Worm (Caenorhabditis elegans) whole organism, late embryonic: ENCODE results near the gene D1022.3.

Experiments used
- ama-1 ChIP-seq: fragments of 150-350 bp; optimal IDR thresholded peaks from 2 replicates; lab custom pipeline; 2014
- ceh-18 ChIP-seq: sonication (generic microtip); optimal IDR thresholded peaks from 2 replicates; lab custom pipeline; 2016; ENCODE audit warnings: missing genetic modification characterization, missing compliant biosample characterization
- ceh-2 ChIP-seq: sonication (generic microtip); optimal IDR thresholded peaks from 2 replicates; lab custom pipeline; 2016; ENCODE audit warnings: missing genotype, missing genetic modification characterization, missing compliant biosample characterization
- ceh-31 ChIP-seq: sonication (generic microtip); optimal IDR thresholded peaks from 2 replicates; lab custom pipeline; 2016; ENCODE audit warnings: missing genetic modification characterization, missing compliant biosample characterization
- ceh-45 ChIP-seq: fragments of 200-800 bp; sonication (Bioruptor generic); IDR thresholded peaks from 2 replicates; pipeline ENCODE4 v1.3.6; 2022; ENCODE audit warnings: missing genetic modification reagents, missing genetic modification characterization, missing compliant biosample characterization
- fkh-10 ChIP-seq: fragments of 150-350 bp; optimal IDR thresholded peaks from 2 replicates; lab custom pipeline; 2014; ENCODE audit warnings: missing biosample characterization, missing genetic modification reagents, missing genetic modification characterization
- lim-6 ChIP-seq: sonication (generic microtip); optimal IDR thresholded peaks from 2 replicates; lab custom pipeline; 2016; ENCODE audit warnings: missing genetic modification characterization, missing compliant biosample characterization
- pax-1 ChIP-seq: fragments of 150-350 bp; optimal IDR thresholded peaks from 2 replicates; lab custom pipeline; 2014; ENCODE audit warnings: missing biosample characterization, missing genetic modification characterization
- pha-4 ChIP-seq: fragments of 150-350 bp; optimal IDR thresholded peaks from 2 replicates; lab custom pipeline; 2018; ENCODE audit warnings: missing biosample characterization, missing genetic modification reagents, missing genetic modification characterization
- sdc-2 ChIP-seq: sonication (generic microtip); optimal IDR thresholded peaks from 2 replicates; lab custom pipeline; 2016; ENCODE audit warnings: missing genotype, missing genetic modification characterization, missing compliant biosample characterization
- sox-4 ChIP-seq: sonication (generic microtip); optimal IDR thresholded peaks from 2 replicates; lab custom pipeline; 2017; ENCODE audit warnings: mild to moderate bottlenecking, missing genetic modification characterization, inconsistent platforms, missing compliant biosample characterization

- TF ChIP-seq lim-6 (tag; lab: Kevin White, UChicago) (no peak), ceh-31 (no peak), pax-1 (tag; lab: Kevin White, UChicago) (no peak), pha-4 (no peak), sox-4 (tag; lab: Kevin White, UChicago) (no peak), sdc-2 (no peak), ama-1 (lab: Kevin White, UChicago) (no peak), fkh-10 (no peak), ceh-45 (no peak), ceh-18 (tag; lab: Kevin White, UChicago) (no peak), ceh-2 (tag; lab: Kevin White, UChicago) (no peak)
Observed at ce11 chrII:7483009-7483408, 26.9 kb upstream of the D1022.3 start, which contains the start of gene cah-2.
